Fruit fly (Drosophila melanogaster): ENCODE measurements around the gene CG8907.
A peak's percentile ranks its signal among the peaks of the same experiment; 100 is the strongest.

Gene CG8907

dm6 chr3R:17056183-17056904, 48.3 kb downstream of the CG8907 start:
- TF ChIP-seq CTCF (optimal IDR thresholded peaks at IDR 0.05), result peak; percentile 20 to 32
- no peak for TF ChIP-seq CG8478 (optimal IDR thresholded peaks at IDR 0.05)

- TF ChIP-seq CG8478 (optimal IDR thresholded peaks at IDR 0.05) (no peak), CTCF (optimal IDR thresholded peaks at IDR 0.05) (no peak)
Measured at dm6 chr3R:17056905-17057251, 48.8 kb downstream of the CG8907 start.

DNA sequence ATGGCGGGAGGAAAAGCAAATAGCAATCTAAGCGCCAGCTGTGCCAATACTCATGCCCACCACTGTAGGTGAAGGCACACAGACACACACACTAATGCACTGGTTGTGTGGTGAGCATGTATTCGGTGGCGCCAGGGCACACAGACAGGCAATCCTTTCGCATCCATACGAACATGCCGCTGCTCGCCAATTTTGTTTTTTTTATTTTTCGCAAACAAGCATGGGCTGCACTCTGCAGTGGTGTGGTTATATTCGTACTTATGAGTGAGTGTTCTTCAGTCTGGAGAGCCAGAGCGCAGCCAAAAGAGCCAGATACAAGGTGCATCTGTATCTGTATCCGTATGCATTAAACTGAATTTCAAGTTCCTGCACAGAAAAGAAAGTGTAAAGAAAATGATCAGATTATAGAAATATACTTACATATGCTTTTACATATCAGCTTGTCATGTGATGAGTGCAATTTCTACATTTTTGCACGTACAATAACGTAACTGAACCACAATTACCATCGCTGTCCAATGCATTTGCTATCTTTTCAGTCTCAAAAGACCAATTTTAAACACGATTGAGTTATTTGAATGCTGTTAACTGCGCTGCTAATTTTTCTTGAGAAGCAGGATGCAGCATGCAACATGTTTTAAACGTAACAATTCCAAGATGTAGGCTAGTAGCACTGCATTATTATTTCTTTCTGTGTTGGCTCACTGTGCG, 51.2 kb downstream of the CG8907 start:
- TF ChIP-seq CG8478 (optimal IDR thresholded peaks at IDR 0.05) (no peak), CTCF (optimal IDR thresholded peaks at IDR 0.05) (no peak)

DNA sequence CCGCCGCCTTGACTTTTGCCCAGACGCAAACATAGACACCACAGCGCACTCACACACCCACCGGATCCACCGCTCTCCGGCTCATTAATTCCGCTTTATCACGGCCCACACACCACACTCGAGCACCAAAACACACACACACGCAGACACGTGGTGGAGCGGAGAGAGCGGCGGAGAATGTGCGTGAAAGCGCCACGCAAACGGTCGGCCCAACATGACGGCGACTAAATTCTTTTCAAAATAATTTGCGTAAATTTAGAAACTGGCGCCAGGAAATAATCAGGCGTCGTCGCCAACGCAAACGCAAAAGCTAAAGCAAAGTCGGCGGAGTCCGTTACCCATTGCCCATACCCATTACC, 51.7 kb downstream of the CG8907 start:
- TF ChIP-seq CG8478 (optimal IDR thresholded peaks at IDR 0.05) (no peak), CTCF (optimal IDR thresholded peaks at IDR 0.05) (no peak)

dm6 chr3R:17060244-17060664, 52.2 kb downstream of the CG8907 start:
- TF ChIP-seq CG8478 (optimal IDR thresholded peaks at IDR 0.05), result no peak
- no peak for TF ChIP-seq CTCF (optimal IDR thresholded peaks at IDR 0.05)

DNA sequence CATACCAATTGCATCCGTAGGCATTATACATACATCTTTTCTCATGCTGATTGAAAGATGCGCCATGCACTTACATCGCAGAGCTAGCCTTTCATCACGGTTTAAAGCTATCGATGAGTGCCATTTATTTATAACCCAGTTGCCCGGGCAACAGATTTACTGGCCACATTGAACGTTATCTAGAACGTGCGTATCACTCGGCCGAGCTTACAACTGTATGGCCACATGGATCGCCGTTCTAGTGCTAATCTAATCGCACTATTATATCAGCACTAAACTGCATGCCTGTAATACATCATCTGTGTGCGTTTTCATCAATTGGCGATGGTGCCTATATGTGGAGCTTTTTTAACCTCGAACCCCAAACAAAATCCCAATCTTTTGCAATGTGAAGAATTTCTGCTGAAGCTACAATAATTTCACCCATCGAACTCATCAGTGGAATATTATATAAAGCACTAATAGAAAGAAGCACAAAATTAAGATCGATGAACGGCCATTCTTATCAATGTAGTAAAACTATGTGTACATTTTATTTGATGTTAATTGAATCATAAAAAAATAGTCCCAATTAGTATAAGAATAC, 52.8 kb downstream of the CG8907 start:
- no peak for TF ChIP-seq CTCF (optimal IDR thresholded peaks at IDR 0.05)
- TF ChIP-seq CG8478 (optimal IDR thresholded peaks at IDR 0.05), result no peak

- TF ChIP-seq CG8478 (optimal IDR thresholded peaks at IDR 0.05), result no peak
- TF ChIP-seq CTCF (optimal IDR thresholded peaks at IDR 0.05), result no peak
Measured at dm6 chr3R:17061736-17062371, 53.8 kb downstream of the CG8907 start.

All from S2 (cell line).